Worm (Caenorhabditis elegans) whole organism, L1 larva: ENCODE results near the gene F26C11.1.

Experiments used
- C16A3.4 ChIP-seq: fragments of 150-350 bp; optimal IDR thresholded peaks from 2 replicates; lab custom pipeline; 2014; ENCODE audit warnings: missing biosample characterization, missing genetic modification characterization
- Y116A8C.19 ChIP-seq: sonication (generic microtip); optimal IDR thresholded peaks from 2 replicates; lab custom pipeline; 2016; ENCODE audit warnings: missing compliant biosample characterization, missing genetic modification characterization, borderline replicate concordance
- aha-1 ChIP-seq: fragments of 150-350 bp; optimal IDR thresholded peaks from 2 replicates; lab custom pipeline; 2014; ENCODE audit warnings: missing biosample characterization, missing genetic modification characterization
- aly-2 ChIP-seq: fragments of 150-350 bp; optimal IDR thresholded peaks from 2 replicates; lab custom pipeline; 2014; ENCODE audit warnings: missing biosample characterization, missing genetic modification characterization
- ama-1 ChIP-seq: fragments of 150-350 bp; optimal IDR thresholded peaks from 2 replicates; lab custom pipeline; 2014
- blmp-1 ChIP-seq: fragments of 150-350 bp; optimal IDR thresholded peaks from 2 replicates; lab custom pipeline; 2014; ENCODE audit warnings: missing biosample characterization, missing genetic modification characterization
- ceh-8 ChIP-seq: fragments of 200-800 bp; sonication (Bioruptor generic); optimal IDR thresholded peaks from 2 replicates; lab custom pipeline; 2018; ENCODE audit warnings: mild to moderate bottlenecking, missing genetic modification characterization, moderate library complexity, missing compliant biosample characterization
- dsc-1 ChIP-seq: sonication (generic microtip); optimal IDR thresholded peaks from 2 replicates; lab custom pipeline; 2016; ENCODE audit warnings: mild to moderate bottlenecking, missing genetic modification characterization, missing compliant biosample characterization
- egl-13 ChIP-seq: sonication (generic microtip); optimal IDR thresholded peaks from 2 replicates; lab custom pipeline; 2016; ENCODE audit warnings: missing genotype, missing genetic modification reagents, missing genetic modification characterization, missing compliant biosample characterization
- elt-3 ChIP-seq, 6 experiments: fragments of 150-350 bp in 1 of 6; sonication (generic microtip); optimal IDR thresholded peaks; 2 replicates each; lab custom pipeline; 2017 to 2018; ENCODE audit warnings: missing biosample characterization in 6 of 6, missing genetic modification characterization in 6 of 6, inconsistent platforms in 1 of 6
- ets-5 ChIP-seq: fragments of 200-800 bp; sonication (Bioruptor generic); IDR thresholded peaks from 2 replicates; pipeline ENCODE4 v1.3.6; 2022; ENCODE audit warnings: missing genetic modification characterization, missing compliant biosample characterization
- hlh-17 ChIP-seq: fragments of 200-800 bp; sonication (Bioruptor generic); optimal IDR thresholded peaks from 2 replicates; lab custom pipeline; 2018; ENCODE audit warnings: missing genetic modification characterization, mild to moderate bottlenecking, missing compliant biosample characterization, moderate library complexity, borderline replicate concordance
- hlh-4 ChIP-seq: sonication (generic microtip); optimal IDR thresholded peaks from 2 replicates; lab custom pipeline; 2016; ENCODE audit warnings: mild to moderate bottlenecking, missing genetic modification characterization, missing compliant biosample characterization
- lin-13 ChIP-seq: fragments of 150-350 bp; optimal IDR thresholded peaks from 2 replicates; lab custom pipeline; 2014; ENCODE audit warnings: missing biosample characterization, missing genetic modification reagents, missing genetic modification characterization
- lin-14 ChIP-seq: fragments of 200-800 bp; sonication (Bioruptor generic); optimal IDR thresholded peaks from 2 replicates; lab custom pipeline; 2018; ENCODE audit warnings: mild to moderate bottlenecking, missing genetic modification characterization, moderate library complexity, missing compliant biosample characterization
- lin-35 ChIP-seq, 2 experiments: fragments of 150-350 bp; optimal IDR thresholded peaks; 2 replicates each; lab custom pipeline; 2014; ENCODE audit warnings: missing biosample characterization in 2 of 2, missing genetic modification characterization in 2 of 2, missing genetic modification reagents in 2 of 2
- lin-39 ChIP-seq: fragments of 150-350 bp; optimal IDR thresholded peaks from 2 replicates; lab custom pipeline; 2014; ENCODE audit warnings: missing biosample characterization, missing genetic modification reagents, missing genetic modification characterization
- mab-9 ChIP-seq: fragments of 200-800 bp; sonication (Bioruptor generic); IDR thresholded peaks from 2 replicates; pipeline ENCODE4 v1.3.6; 2022; ENCODE audit warnings: missing genetic modification reagents, missing genetic modification characterization, missing compliant biosample characterization
- mdl-1 ChIP-seq, 2 experiments: fragments of 150-350 bp; optimal IDR thresholded peaks; 2 replicates each; lab custom pipeline; 2014 to 2017; ENCODE audit warnings: missing biosample characterization in 2 of 2, missing genetic modification characterization in 2 of 2, inconsistent platforms in 1 of 2
- nhr-12 ChIP-seq: sonication (generic microtip); optimal IDR thresholded peaks from 2 replicates; lab custom pipeline; 2017; ENCODE audit warnings: missing biosample characterization, missing genetic modification characterization
- nhr-28 ChIP-seq: fragments of 150-350 bp; optimal IDR thresholded peaks from 2 replicates; lab custom pipeline; 2014; ENCODE audit warnings: missing biosample characterization, missing genetic modification characterization
- nhr-47 ChIP-seq: sonication (generic microtip); optimal IDR thresholded peaks from 2 replicates; lab custom pipeline; 2016; ENCODE audit warnings: mild to moderate bottlenecking, missing genetic modification characterization, moderate library complexity, missing compliant biosample characterization
- nhr-76 ChIP-seq: sonication (generic microtip); optimal IDR thresholded peaks from 2 replicates; lab custom pipeline; 2017; ENCODE audit warnings: missing biosample characterization, missing genetic modification characterization
- nhr-85 ChIP-seq: sonication (generic microtip); peaks from one replicate; lab custom pipeline; 2016; ENCODE audit warnings: missing genetic modification characterization, inconsistent platforms, missing compliant biosample characterization
- pqm-1 ChIP-seq: sonication (generic microtip); optimal IDR thresholded peaks from 3 replicates; lab custom pipeline; 2017; ENCODE audit warnings: missing biosample characterization, missing genetic modification characterization
- rnt-1 ChIP-seq: sonication (generic microtip); optimal IDR thresholded peaks from 2 replicates; lab custom pipeline; 2016; ENCODE audit warnings: mild to moderate bottlenecking, missing genetic modification characterization, moderate library complexity, missing compliant biosample characterization
- sptf-1 ChIP-seq: fragments of 150-350 bp; optimal IDR thresholded peaks from 2 replicates; lab custom pipeline; 2014; ENCODE audit warnings: missing biosample characterization, missing genetic modification characterization
- sup-37 ChIP-seq: fragments of 200-800 bp; sonication (Bioruptor generic); optimal IDR thresholded peaks from 2 replicates; lab custom pipeline; 2018; ENCODE audit warnings: mild to moderate bottlenecking, missing genetic modification characterization, missing compliant biosample characterization
- swsn-7 ChIP-seq: sonication (generic microtip); optimal IDR thresholded peaks from 2 replicates; lab custom pipeline; 2016; ENCODE audit warnings: missing genetic modification characterization, missing compliant biosample characterization
- unc-98 ChIP-seq: fragments of 200-800 bp; sonication (Bioruptor generic); IDR thresholded peaks from 2 replicates; pipeline ENCODE4 v1.3.6; 2022; ENCODE audit warnings: missing genetic modification characterization, missing compliant biosample characterization

Gene F26C11.1

DNA sequence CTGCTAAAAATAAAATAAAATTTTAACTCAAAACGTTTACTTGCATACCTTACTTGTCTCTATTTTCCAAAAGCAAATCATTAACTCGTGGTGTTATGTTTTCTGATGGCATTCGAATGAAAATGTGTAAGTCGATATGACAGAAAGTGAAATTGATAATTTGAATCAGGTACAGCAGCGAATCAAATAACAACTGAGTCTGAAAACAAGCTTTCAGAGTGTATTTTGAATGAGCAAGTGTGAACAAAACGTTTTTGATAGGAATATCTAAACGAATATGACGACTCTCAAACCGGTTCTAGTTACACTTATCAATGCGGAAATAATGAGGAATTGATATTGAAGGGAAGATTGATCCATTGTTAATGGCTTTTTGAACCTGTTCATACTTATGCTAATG lies 23.5 kb upstream of the F26C11.1 start, which contains the start of gene chil-7:
chil-7 (minus strand) TSS at position 112 of the 400 bp plus-strand sequence.
- no peak for TF ChIP-seq sup-37 (GFP tag; lab: Kevin White, UChicago)

DNA sequence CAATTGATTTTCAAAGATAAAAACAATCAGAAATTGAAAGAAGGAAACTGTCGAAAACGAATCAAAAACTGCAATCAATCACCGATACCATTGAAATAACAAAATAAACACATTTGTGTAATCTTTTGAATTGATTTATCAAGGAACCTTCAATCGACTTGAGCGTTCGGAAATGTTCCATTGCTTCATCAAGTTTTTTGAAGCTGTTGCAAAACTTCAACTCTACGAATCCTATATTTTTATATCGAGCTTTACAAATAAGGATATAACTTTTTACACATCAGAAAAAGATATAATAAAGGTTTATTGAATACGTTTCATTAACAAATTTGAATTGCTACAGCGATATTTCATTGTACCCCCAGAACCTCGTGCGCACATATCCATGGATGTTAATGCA lies 21.6 kb upstream of the F26C11.1 start, which contains the start of gene chil-8:
chil-8 (minus strand) TSS at position 101 of the 400 bp plus-strand sequence.
- TF ChIP-seq nhr-12 (tag; lab: Kevin White, UChicago) = no peak

DNA sequence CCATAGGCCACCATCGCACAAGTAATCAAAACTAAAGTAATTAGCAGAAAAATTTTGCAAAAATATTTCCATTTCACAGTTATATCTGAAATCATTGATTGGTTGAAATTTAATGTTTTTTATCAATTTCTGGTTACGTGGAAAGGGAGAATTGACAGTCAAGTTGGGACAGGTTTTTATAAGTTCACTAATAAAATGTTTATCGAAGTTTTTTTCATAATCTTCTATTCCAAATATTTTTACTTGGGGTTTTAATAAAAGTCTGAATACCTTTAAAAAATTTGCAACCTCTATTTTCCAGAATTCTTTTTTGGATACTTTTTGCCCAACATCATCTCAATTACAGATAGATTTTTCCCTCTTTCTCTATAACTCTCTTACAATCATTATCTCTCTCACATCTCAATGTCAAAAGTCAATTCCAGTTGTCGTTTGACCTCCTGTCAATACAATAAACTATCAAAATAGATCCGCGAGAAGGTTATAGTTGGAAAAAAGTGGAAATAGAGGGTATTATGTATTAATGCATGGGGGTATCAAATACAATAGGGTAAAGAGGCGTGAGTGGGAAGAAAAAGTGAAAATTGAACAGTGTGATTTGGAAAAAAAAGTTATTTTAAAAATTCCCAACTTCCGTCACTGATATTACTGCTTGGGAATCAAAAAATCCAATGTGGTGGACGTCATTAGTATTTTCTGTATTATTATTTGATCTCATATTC lies 19.9 kb upstream of the F26C11.1 start, which contains the start of the genes chil-2 and ctsa-3.2:
chil-2 (minus strand) TSS at position 101 of the 722 bp plus-strand sequence.
ctsa-3.2 (plus strand) TSS at position 672 of the 722 bp plus-strand sequence.
- TF ChIP-seq nhr-76 (tag; lab: Kevin White, UChicago) (no peak), lin-14 (no peak), sup-37 (GFP tag; lab: Kevin White, UChicago) (no peak), mdl-1 (tag; optimal IDR thresholded peaks at IDR 0.05; lab: Kevin White, UChicago) (no peak), lin-39 (tag; lab: Kevin White, UChicago) (no peak), mab-9 (GFP tag; lab: Robert Waterston, UW) (no peak)

DNA sequence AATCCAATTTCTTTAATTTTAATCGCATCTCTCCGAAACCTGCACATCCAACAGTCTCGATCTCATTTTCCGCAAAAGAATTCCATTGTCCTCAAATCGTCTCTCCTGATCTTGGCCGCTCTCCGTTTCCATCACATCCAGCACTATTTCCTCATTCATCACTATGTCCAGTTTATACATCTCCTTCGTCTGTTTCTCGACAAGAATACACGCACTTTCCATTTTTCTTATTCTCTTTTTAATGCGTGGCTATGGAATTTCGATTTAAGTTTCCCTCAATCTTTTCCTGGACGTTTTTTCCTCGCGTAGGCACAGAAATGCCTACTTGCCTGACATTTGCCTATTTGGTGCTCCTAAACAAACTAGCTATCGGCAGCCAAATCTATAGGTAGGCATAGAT lies 14.7 kb upstream of the F26C11.1 start:
- no peak for TF ChIP-seq pqm-1 (tag; lab: Kevin White, UChicago)
- TF ChIP-seq lin-14 = no peak
- no peak for TF ChIP-seq Y116A8C.19 (tag; lab: Kevin White, UChicago)
- no peak for TF ChIP-seq dsc-1
- no peak for TF ChIP-seq hlh-17 (GFP tag; lab: Kevin White, UChicago)
- peak; percentile 97 for TF ChIP-seq blmp-1 (tag; lab: Kevin White, UChicago)
- no peak for TF ChIP-seq rnt-1 (tag; lab: Kevin White, UChicago)

DNA sequence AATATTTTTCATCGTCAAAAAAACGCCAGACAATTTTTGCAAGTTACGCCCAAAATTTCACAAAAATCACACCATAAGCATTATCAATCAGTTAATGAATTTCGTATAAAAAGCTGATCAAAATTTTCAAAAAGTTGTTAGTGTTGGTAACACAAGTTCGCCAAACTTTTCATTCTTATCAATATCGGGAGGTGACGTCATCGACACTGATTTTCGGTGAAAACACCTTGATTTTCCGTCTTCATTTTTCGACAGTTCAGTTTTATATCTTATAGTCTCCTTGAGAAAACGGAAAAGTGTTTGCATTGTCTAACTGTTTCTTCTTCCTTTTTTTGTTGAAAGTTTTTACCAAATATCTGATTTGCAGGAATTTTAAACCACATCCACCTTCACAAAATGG lies 13.7 kb upstream of the F26C11.1 start, which contains the start of gene C08H9.15:
C08H9.15 (plus strand) TSS at position 368 of the 400 bp plus-strand sequence.
- TF ChIP-seq egl-13 = no peak
- TF ChIP-seq blmp-1 (tag; lab: Kevin White, UChicago) = peak; percentile 85
- TF ChIP-seq elt-3 (tag; optimal IDR thresholded peaks at IDR 0.05; lab: Kevin White, UChicago) = peak in 4 of 6 experiments; percentile 16 to 64 (median 45)
- peak; percentile 61 for TF ChIP-seq nhr-85 (tag; lab: Kevin White, UChicago)

DNA sequence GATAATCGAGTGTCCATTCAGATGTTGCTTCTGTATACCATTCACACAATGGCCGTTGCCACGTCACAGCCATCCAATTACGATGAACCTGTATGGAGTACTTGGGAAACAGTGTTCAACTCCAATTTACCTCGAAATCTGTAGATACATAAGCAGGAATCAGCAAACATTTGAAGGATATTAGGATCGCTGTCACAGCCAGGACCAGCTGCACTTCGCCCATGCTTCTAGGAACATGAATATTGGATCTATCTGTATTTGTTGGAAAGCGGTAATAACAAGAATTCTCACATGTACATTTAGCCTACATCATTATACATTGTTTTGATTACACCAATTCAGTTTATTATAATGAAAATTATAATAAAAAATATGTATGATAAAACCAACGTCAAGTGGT lies 8.3 kb upstream of the F26C11.1 start, which contains the start of gene algn-8:
algn-8 (minus strand) TSS at position 227 of the 400 bp plus-strand sequence.
- TF ChIP-seq lin-35 (GFP tag; optimal IDR thresholded peaks at IDR 0.05; lab: Kevin White, UChicago) (no peak), sptf-1 (tag; lab: Kevin White, UChicago) (no peak), swsn-7 (tag; lab: Kevin White, UChicago) (no peak), nhr-28 (tag; lab: Kevin White, UChicago) (no peak), hlh-4 (tag; lab: Kevin White, UChicago) (no peak), ama-1 (no peak), aly-2 (tag; lab: Kevin White, UChicago) (no peak), aha-1 (no peak), ceh-8 (GFP tag; lab: Kevin White, UChicago) (no peak), C16A3.4 (tag; lab: Kevin White, UChicago) (no peak), ets-5 (GFP tag; lab: Robert Waterston, UW) (no peak), unc-98 (GFP tag; lab: Robert Waterston, UW) (no peak), lin-13 (GFP tag; lab: Kevin White, UChicago) (no peak), nhr-47 (tag; lab: Kevin White, UChicago) (no peak)
- TF ChIP-seq, all 84 proteins: peak for 0
